Fruit fly (Drosophila melanogaster) whole organism, embryonic: ENCODE data around the gene Tfb4.

Source experiments
- Abd-B ChIP-seq: fragments of 200-800 bp; sonication (Bioruptor generic); optimal IDR thresholded peaks from 2 replicates; lab custom pipeline; 2018; ENCODE audit warnings: missing biosample characterization, mild to moderate bottlenecking, missing genetic modification characterization, moderate library complexity
- CG10431 ChIP-seq: fragments of 200-800 bp; sonication (Bioruptor generic); optimal IDR thresholded peaks from 3 replicates; lab custom pipeline; 2018; ENCODE audit warnings: missing biosample characterization, mild to moderate bottlenecking, missing genetic modification characterization
- CG10959 ChIP-seq: fragments of 200-800 bp; sonication (Bioruptor generic); IDR thresholded peaks from 2 replicates; pipeline ENCODE4 v1.3.6; 2022; ENCODE audit warnings: missing biosample characterization, missing genetic modification characterization
- CG11456 ChIP-seq: fragments of 200-800 bp; sonication (Bioruptor generic); IDR thresholded peaks from 3 replicates; pipeline ENCODE4 v1.3.6; 2022; ENCODE audit warnings: missing biosample characterization, missing genetic modification characterization
- CG1233 ChIP-seq: fragments of 200-800 bp; sonication (Bioruptor generic); optimal IDR thresholded peaks from 4 replicates; lab custom pipeline; 2018; ENCODE audit warnings: missing biosample characterization, mild to moderate bottlenecking, missing genetic modification characterization
- CG12744 ChIP-seq: fragments of 200-800 bp; sonication (Bioruptor generic); optimal IDR thresholded peaks from 2 replicates; lab custom pipeline; 2016; ENCODE audit warnings: missing biosample characterization, missing genetic modification characterization
- CG13424 ChIP-seq: fragments of 200-800 bp; sonication (Bioruptor generic); optimal IDR thresholded peaks from 2 replicates; lab custom pipeline; 2019; ENCODE audit warnings: missing biosample characterization, mild to moderate bottlenecking, missing genetic modification characterization, moderate library complexity
- CG13894 ChIP-seq: fragments of 200-800 bp; sonication (Bioruptor generic); optimal IDR thresholded peaks from 3 replicates; lab custom pipeline; 2018; ENCODE audit warnings: missing biosample characterization, mild to moderate bottlenecking, missing genetic modification characterization, moderate library complexity
- CG15011 ChIP-seq: fragments of 200-800 bp; sonication (Bioruptor generic); optimal IDR thresholded peaks from 3 replicates; lab custom pipeline; 2018; ENCODE audit warnings: missing biosample characterization, mild to moderate bottlenecking, missing genetic modification characterization
- CG15269 ChIP-seq: fragments of 200-800 bp; sonication (Bioruptor generic); optimal IDR thresholded peaks from 2 replicates; lab custom pipeline; 2018; ENCODE audit warnings: missing biosample characterization, mild to moderate bottlenecking, missing genetic modification characterization, moderate library complexity
- CG15479 ChIP-seq: fragments of 200-800 bp; sonication (Bioruptor generic); optimal IDR thresholded peaks from 3 replicates; lab custom pipeline; 2019; ENCODE audit warnings: missing biosample characterization, mild to moderate bottlenecking, missing genetic modification characterization, moderate library complexity
- CG15514 ChIP-seq: fragments of 200-800 bp; sonication (Bioruptor generic); optimal IDR thresholded peaks from 3 replicates; lab custom pipeline; 2017; ENCODE audit warnings: missing biosample characterization, missing genetic modification characterization, mild to moderate bottlenecking, moderate library complexity, missing genetic modification reagents
- CG1647 ChIP-seq: fragments of 200-800 bp; sonication (Bioruptor generic); optimal IDR thresholded peaks from 3 replicates; lab custom pipeline; 2016; ENCODE audit warnings: missing biosample characterization, missing genetic modification characterization
- CG18011 ChIP-seq: fragments of 200-800 bp; sonication (Bioruptor generic); optimal IDR thresholded peaks from 2 replicates; lab custom pipeline; 2017; ENCODE audit warnings: missing biosample characterization, missing genetic modification characterization, mild to moderate bottlenecking, moderate library complexity, missing genotype
- CG2120 ChIP-seq: fragments of 200-800 bp; sonication (Bioruptor generic); optimal IDR thresholded peaks from 3 replicates; lab custom pipeline; 2016; ENCODE audit warnings: missing biosample characterization, missing genetic modification characterization
- CG33557 ChIP-seq: fragments of 200-800 bp; sonication (Bioruptor generic); optimal IDR thresholded peaks from 2 replicates; lab custom pipeline; 2019; ENCODE audit warnings: missing biosample characterization, mild to moderate bottlenecking, missing genetic modification characterization, moderate library complexity
- CG3847 ChIP-seq: fragments of 200-800 bp; sonication (Bioruptor generic); IDR thresholded peaks from 2 replicates; pipeline ENCODE4 v1.3.6; 2022; ENCODE audit warnings: missing biosample characterization, missing genetic modification characterization
- CG4820 ChIP-seq: fragments of 200-800 bp; sonication (Bioruptor generic); optimal IDR thresholded peaks from 3 replicates; lab custom pipeline; 2016; ENCODE audit warnings: missing biosample characterization, missing genetic modification characterization
- CG7357 ChIP-seq: fragments of 200-800 bp; sonication (Bioruptor generic); IDR thresholded peaks from 3 replicates; pipeline ENCODE4 v1.3.6; 2022; ENCODE audit warnings: missing biosample characterization, missing genetic modification characterization
- D19B ChIP-seq: fragments of 200-800 bp; sonication (Bioruptor generic); optimal IDR thresholded peaks from 2 replicates; lab custom pipeline; 2017; ENCODE audit warnings: missing biosample characterization, mild to moderate bottlenecking, missing genetic modification characterization
- Dbx ChIP-seq: fragments of 200-800 bp; sonication (Bioruptor generic); IDR thresholded peaks from 3 replicates; pipeline ENCODE4 v1.3.6; 2022; ENCODE audit warnings: missing biosample characterization, missing genetic modification characterization
- H2.0 ChIP-seq: fragments of 200-800 bp; sonication (Bioruptor generic); IDR thresholded peaks from 2 replicates; pipeline ENCODE4 v1.3.6; 2022; ENCODE audit warnings: missing biosample characterization, missing genetic modification characterization
- HLHmδ ChIP-seq: fragments of 200-800 bp; sonication (Bioruptor generic); optimal IDR thresholded peaks from 2 replicates; lab custom pipeline; 2018; ENCODE audit warnings: missing biosample characterization, mild to moderate bottlenecking, missing genetic modification characterization, moderate library complexity
- HmgZ ChIP-seq: fragments of 200-800 bp; sonication (Bioruptor generic); optimal IDR thresholded peaks from 2 replicates; lab custom pipeline; 2018; ENCODE audit warnings: missing biosample characterization, mild to moderate bottlenecking, missing genetic modification characterization
- Lpt ChIP-seq: fragments of >200 bp; optimal IDR thresholded peaks from 2 replicates; lab custom pipeline; 2018; ENCODE audit warnings: missing biosample characterization, missing genetic modification characterization
- Myb ChIP-seq: fragments of 200-800 bp; sonication (Bioruptor generic); optimal IDR thresholded peaks from 2 replicates; lab custom pipeline; 2016; ENCODE audit warnings: missing biosample characterization, missing genetic modification characterization
- Nf-YA ChIP-seq: fragments of 200-800 bp; sonication (Bioruptor generic); IDR thresholded peaks from 2 replicates; pipeline ENCODE4 v1.3.6; 2022; ENCODE audit warnings: missing biosample characterization, missing genetic modification characterization
- Optix ChIP-seq: fragments of 200-800 bp; sonication (Bioruptor generic); IDR thresholded peaks from 3 replicates; pipeline ENCODE4 v1.3.6; 2022; ENCODE audit warnings: missing biosample characterization, missing genetic modification characterization
- Ravus ChIP-seq: fragments of 200-800 bp; sonication (Bioruptor generic); IDR thresholded peaks from 2 replicates; pipeline ENCODE4 v1.3.6; 2022; ENCODE audit warnings: missing biosample characterization, missing genetic modification characterization
- Rx ChIP-seq: fragments of 200-800 bp; sonication (Bioruptor generic); IDR thresholded peaks from 2 replicates; pipeline ENCODE4 v1.3.6; 2022; ENCODE audit warnings: missing biosample characterization, missing genetic modification characterization
- Sry-β ChIP-seq: fragments of 200-800 bp; sonication (Bioruptor generic); optimal IDR thresholded peaks from 2 replicates; lab custom pipeline; 2018; ENCODE audit warnings: missing biosample characterization, mild to moderate bottlenecking, missing genetic modification characterization, moderate library complexity
- al ChIP-seq: fragments of 200-800 bp; sonication (Bioruptor generic); IDR thresholded peaks from 2 replicates; pipeline ENCODE4 v1.3.6; 2022; ENCODE audit warnings: missing biosample characterization, missing genetic modification characterization
- cg ChIP-seq: fragments of 200-800 bp; sonication (Bioruptor generic); optimal IDR thresholded peaks from 3 replicates; lab custom pipeline; 2019; ENCODE audit warnings: missing biosample characterization, mild to moderate bottlenecking, missing genetic modification characterization, moderate library complexity
- danr ChIP-seq: fragments of 200-800 bp; sonication (Bioruptor generic); IDR thresholded peaks from 2 replicates; pipeline ENCODE4 v1.3.6; 2022; ENCODE audit warnings: missing biosample characterization, missing genetic modification characterization
- emc ChIP-seq: fragments of 200-800 bp; sonication (Bioruptor generic); optimal IDR thresholded peaks from 2 replicates; lab custom pipeline; 2016; ENCODE audit warnings: missing biosample characterization, missing genetic modification characterization
- hb ChIP-seq: fragments of 200-800 bp; sonication (Bioruptor generic); IDR thresholded peaks from 3 replicates; pipeline ENCODE4 v1.3.6; 2022; ENCODE audit warnings: missing biosample characterization, missing genetic modification characterization; ENCODE audit not compliant: partially characterized antibody
- jumu ChIP-seq: fragments of 200-800 bp; sonication (Bioruptor generic); optimal IDR thresholded peaks from 3 replicates; lab custom pipeline; 2016; ENCODE audit warnings: missing biosample characterization, missing genetic modification characterization
- mam ChIP-seq: fragments of 200-800 bp; sonication (Bioruptor generic); optimal IDR thresholded peaks from 3 replicates; lab custom pipeline; 2016; ENCODE audit warnings: missing biosample characterization, missing genetic modification characterization
- nau ChIP-seq: fragments of 200-800 bp; sonication (Bioruptor generic); optimal IDR thresholded peaks from 3 replicates; lab custom pipeline; 2017; ENCODE audit warnings: missing biosample characterization, mild to moderate bottlenecking, missing genetic modification characterization, missing genetic modification reagents
- pita ChIP-seq: fragments of 200-800 bp; sonication (Bioruptor generic); optimal IDR thresholded peaks from 2 replicates; lab custom pipeline; 2017; ENCODE audit warnings: missing biosample characterization, mild to moderate bottlenecking, missing genetic modification characterization
- pros ChIP-seq: fragments of 200-800 bp; sonication (Bioruptor generic); optimal IDR thresholded peaks from 3 replicates; lab custom pipeline; 2019; ENCODE audit warnings: missing biosample characterization, mild to moderate bottlenecking, missing genetic modification characterization, moderate library complexity
- psq ChIP-seq: fragments of 200-800 bp; sonication (Bioruptor generic); optimal IDR thresholded peaks from 2 replicates; lab custom pipeline; 2017; ENCODE audit warnings: missing biosample characterization, missing genetic modification characterization
- pum ChIP-seq: fragments of 200-800 bp; sonication (Bioruptor generic); optimal IDR thresholded peaks from 2 replicates; lab custom pipeline; 2016; ENCODE audit warnings: missing biosample characterization, missing genetic modification characterization
- repo ChIP-seq: fragments of 200-800 bp; sonication (Bioruptor generic); optimal IDR thresholded peaks from 2 replicates; lab custom pipeline; 2016; ENCODE audit warnings: missing biosample characterization, missing genetic modification characterization
- sens ChIP-seq: fragments of 200-800 bp; sonication (Bioruptor generic); peaks from one replicate; lab custom pipeline; 2016; ENCODE audit warnings: missing biosample characterization, missing genetic modification characterization
- sim ChIP-seq: fragments of 200-800 bp; sonication (Bioruptor generic); IDR thresholded peaks from 2 replicates; pipeline ENCODE4 v1.3.6; 2022; ENCODE audit warnings: missing biosample characterization, missing genetic modification characterization
- sima ChIP-seq: fragments of 200-800 bp; sonication (Bioruptor generic); optimal IDR thresholded peaks from 2 replicates; lab custom pipeline; 2016; ENCODE audit warnings: missing biosample characterization, missing genetic modification characterization
- tll ChIP-seq, 2 experiments: fragments of 200-800 bp in 1 of 2; fragments of >200 bp in 1 of 2; sonication (Bioruptor generic) in 1 of 2; optimal IDR thresholded peaks; 2 replicates each; lab custom pipeline; 2017 to 2019; ENCODE audit warnings: missing biosample characterization in 2 of 2, missing genetic modification characterization in 2 of 2, mild to moderate bottlenecking in 1 of 2, moderate library complexity in 1 of 2
- tup ChIP-seq: fragments of 200-800 bp; sonication (Bioruptor generic); optimal IDR thresholded peaks from 2 replicates; lab custom pipeline; 2016; ENCODE audit warnings: missing biosample characterization, mild to moderate bottlenecking, missing genetic modification characterization, moderate library complexity

The Tfb4 gene

DNA sequence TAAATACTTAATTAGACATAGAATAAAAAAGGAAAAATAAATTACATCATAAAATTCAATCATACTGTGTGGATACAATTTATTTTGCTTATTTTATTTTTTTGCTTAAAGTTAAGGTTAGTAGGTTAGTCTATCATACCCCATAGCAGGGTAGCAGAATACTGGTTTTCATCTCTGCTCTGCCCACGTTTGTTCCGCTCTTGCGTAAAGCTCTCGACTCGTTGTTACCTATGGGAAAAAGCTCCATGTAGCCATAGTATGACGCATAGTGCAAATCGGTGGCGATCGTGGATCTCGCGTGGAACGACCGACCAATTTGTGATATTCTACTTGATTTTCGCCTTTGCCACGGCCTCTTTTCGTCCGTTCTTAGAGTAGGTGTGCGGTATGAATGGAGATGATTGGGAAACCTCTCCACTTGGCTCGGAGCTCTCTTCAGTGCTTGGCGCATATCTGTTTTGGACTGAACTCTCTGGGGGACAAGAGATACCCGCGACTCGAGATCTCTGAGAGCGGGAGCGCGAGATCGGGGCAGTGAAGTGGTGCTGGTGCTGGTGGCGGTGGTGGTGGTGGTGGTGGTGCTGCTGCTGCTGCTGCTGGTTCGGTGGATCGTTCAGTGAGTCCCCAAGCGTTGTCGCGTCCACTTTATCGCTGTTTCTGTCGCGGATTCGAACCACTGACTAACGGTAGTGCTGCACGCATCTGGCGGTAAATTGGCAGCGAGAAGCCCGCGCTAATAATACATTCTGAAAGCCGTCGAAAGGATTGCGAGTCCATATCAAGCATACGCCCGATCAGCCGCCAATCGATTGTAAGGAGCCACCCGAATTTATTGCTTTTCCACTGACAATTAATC lies 35.4 kb upstream of the Tfb4 start, which contains the start of gene CG5001 (continued):
- TF ChIP-seq H2.0 (GFP tag; lab: Robert Waterston, UW) = peak; percentile 81
- no peak for TF ChIP-seq repo (GFP tag; lab: Kevin White, UChicago)
- peak; percentile 62 for TF ChIP-seq cg
- no peak for TF ChIP-seq pros
- peak; percentile 76 for TF ChIP-seq Nf-YA (GFP tag; lab: Robert Waterston, UW)
- peak; percentile 36; the same call in 1 of the 2 replicates for TF ChIP-seq Ravus (GFP tag; lab: Robert Waterston, UW)
- TF ChIP-seq Rx (GFP tag; lab: Robert Waterston, UW) = no peak
- TF ChIP-seq pita = no peak
- peak; percentile 57 for TF ChIP-seq CG18011 (GFP tag; lab: Kevin White, UChicago)
- TF ChIP-seq tup = no peak
- TF ChIP-seq Sry-β (GFP tag; lab: Kevin White, UChicago) = no peak
- TF ChIP-seq al (GFP tag; lab: Robert Waterston, UW) = peak; percentile 82
- no peak for TF ChIP-seq Lpt (GFP tag; lab: Kevin White, UChicago)
- TF ChIP-seq CG11456 (GFP tag; lab: Robert Waterston, UW) = peak; percentile 92
- peak; percentile 93 for TF ChIP-seq sens (GFP tag; lab: Kevin White, UChicago)
- TF ChIP-seq CG15479 (GFP tag; lab: Kevin White, UChicago) = no peak
- TF ChIP-seq tll (GFP tag; optimal IDR thresholded peaks at IDR 0.05; lab: Kevin White, UChicago) = no peak
- TF ChIP-seq hb (GFP tag; lab: Robert Waterston, UW) = no peak
- TF ChIP-seq CG10431 (GFP tag; lab: Kevin White, UChicago) = peak; percentile 97
- peak; percentile 93 for TF ChIP-seq CG15514 (GFP tag; lab: Kevin White, UChicago)
- no peak for TF ChIP-seq HLHmδ (GFP tag; lab: Kevin White, UChicago)
- peak; percentile 63; the same call in 1 of the 2 replicates for TF ChIP-seq danr (GFP tag; lab: Robert Waterston, UW)
- TF ChIP-seq pum (GFP tag; lab: Kevin White, UChicago) = peak; percentile 62
- TF ChIP-seq Myb (GFP tag; lab: Kevin White, UChicago) = peak; percentile 15
- TF ChIP-seq CG12744 (GFP tag; lab: Kevin White, UChicago) = peak; percentile 56
- TF ChIP-seq jumu (GFP tag; lab: Kevin White, UChicago) = peak; percentile 58
- TF ChIP-seq sima (GFP tag; lab: Kevin White, UChicago) = peak; percentile 7
- peak; percentile 80 for TF ChIP-seq CG4820
- no peak for TF ChIP-seq CG15011 (GFP tag; lab: Kevin White, UChicago)
- TF ChIP-seq mam = peak; percentile 66
- TF ChIP-seq CG2120 (GFP tag; lab: Kevin White, UChicago) = peak; percentile 87
- peak; percentile 77 for TF ChIP-seq HmgZ (tag; lab: Kevin White, UChicago)
- 0 out of 2 replicates have a peak, but pooled peaks have one; percentile 39 for TF ChIP-seq CG10959
- peak; percentile 51 for TF ChIP-seq emc (GFP tag; lab: Kevin White, UChicago)
- peak; percentile 59 for TF ChIP-seq psq (GFP tag; lab: Kevin White, UChicago)
- peak; percentile 16 for TF ChIP-seq CG33557
- peak; percentile 90 for TF ChIP-seq CG13424 (tag; lab: Kevin White, UChicago)
- peak; percentile 7; the same call in 1 of the 3 replicates for TF ChIP-seq Optix (GFP tag; lab: Robert Waterston, UW)
- peak; percentile 83 for TF ChIP-seq sim (GFP tag; lab: Robert Waterston, UW)
- peak; percentile 93 for TF ChIP-seq CG15269 (tag; lab: Kevin White, UChicago)
- TF ChIP-seq nau (GFP tag; lab: Kevin White, UChicago) = no peak
- TF ChIP-seq D19B (GFP tag; lab: Kevin White, UChicago) = peak; percentile 98
- TF ChIP-seq Dbx (GFP tag; lab: Robert Waterston, UW) = peak; percentile 86
- peak; percentile 64 for TF ChIP-seq CG1647
- TF ChIP-seq CG3847 = peak; percentile 74
- 0 out of 3 replicates have a peak, but pooled peaks have one; percentile 37 for TF ChIP-seq CG7357 (GFP tag; lab: Robert Waterston, UW)
- peak; percentile 58 for TF ChIP-seq Abd-B (GFP tag; lab: Kevin White, UChicago)
- peak; percentile 86 for TF ChIP-seq CG13894 (tag; lab: Kevin White, UChicago)
- peak; percentile 77 for TF ChIP-seq CG1233 (GFP tag; lab: Kevin White, UChicago)
